Fruit fly (Drosophila melanogaster) whole organism, embryonic: ENCODE measurements around the gene Ist1.

ENCODE experiments used
- Asciz ChIP-seq: fragments of 200-800 bp; sonication (Bioruptor generic); optimal IDR thresholded peaks from 2 replicates; lab custom pipeline; 2017; ENCODE audit warnings: missing biosample characterization, mild to moderate bottlenecking, missing genetic modification characterization, missing genetic modification reagents
- Bdp1 ChIP-seq: fragments of 200-800 bp; sonication (Bioruptor generic); optimal IDR thresholded peaks from 3 replicates; lab custom pipeline; 2016; ENCODE audit warnings: missing biosample characterization, missing genetic modification characterization
- C15 ChIP-seq: fragments of 200-800 bp; sonication (Bioruptor generic); IDR thresholded peaks from 3 replicates; pipeline ENCODE4 v1.3.6; 2022; ENCODE audit warnings: missing biosample characterization, missing genetic modification characterization
- CG10431 ChIP-seq: fragments of 200-800 bp; sonication (Bioruptor generic); optimal IDR thresholded peaks from 3 replicates; lab custom pipeline; 2018; ENCODE audit warnings: missing biosample characterization, mild to moderate bottlenecking, missing genetic modification characterization
- CG11560 ChIP-seq: fragments of 200-800 bp; sonication (Bioruptor generic); IDR thresholded peaks from 3 replicates; pipeline ENCODE4 v1.3.6; 2022; ENCODE audit warnings: missing biosample characterization, missing genetic modification characterization
- CG12071 ChIP-seq: fragments of 200-800 bp; sonication (Bioruptor generic); optimal IDR thresholded peaks from 3 replicates; lab custom pipeline; 2018; ENCODE audit warnings: missing biosample characterization, mild to moderate bottlenecking, missing genetic modification characterization
- CG13624 ChIP-seq: fragments of 200-800 bp; sonication (Bioruptor generic); optimal IDR thresholded peaks from 2 replicates; lab custom pipeline; 2016; ENCODE audit warnings: missing biosample characterization, missing genetic modification characterization
- CG14860 ChIP-seq: fragments of 200-800 bp; sonication (Bioruptor generic); IDR thresholded peaks from 3 replicates; pipeline ENCODE4 v1.3.6; 2022; ENCODE audit warnings: missing biosample characterization, missing genetic modification characterization; ENCODE audit not compliant: partially characterized antibody
- CG15073 ChIP-seq: fragments of 200-800 bp; sonication (Bioruptor generic); optimal IDR thresholded peaks from 2 replicates; lab custom pipeline; 2016; ENCODE audit warnings: missing biosample characterization, missing genetic modification characterization
- CG15696 ChIP-seq: fragments of 200-800 bp; sonication (Bioruptor generic); optimal IDR thresholded peaks from 2 replicates; lab custom pipeline; 2019; ENCODE audit warnings: missing biosample characterization, mild to moderate bottlenecking, missing genetic modification characterization, moderate library complexity
- CG1603 ChIP-seq: fragments of 200-800 bp; sonication (Bioruptor generic); optimal IDR thresholded peaks from 2 replicates; lab custom pipeline; 2019; ENCODE audit warnings: missing biosample characterization, mild to moderate bottlenecking, missing genetic modification characterization, moderate library complexity
- CG17361 ChIP-seq: fragments of 200-800 bp; sonication (Bioruptor generic); IDR thresholded peaks from 3 replicates; pipeline ENCODE4 v1.3.6; 2022; ENCODE audit warnings: missing biosample characterization, missing genetic modification characterization
- CG18476 ChIP-seq: fragments of 200-800 bp; sonication (Bioruptor generic); optimal IDR thresholded peaks from 2 replicates; lab custom pipeline; 2016; ENCODE audit warnings: missing biosample characterization, mild to moderate bottlenecking, missing genetic modification characterization
- CG2712 ChIP-seq: fragments of 200-800 bp; optimal IDR thresholded peaks from 3 replicates; lab custom pipeline; 2019; ENCODE audit warnings: missing biosample characterization, mild to moderate bottlenecking, missing genetic modification characterization, moderate library complexity
- CG34376 ChIP-seq: fragments of 200-800 bp; sonication (Bioruptor generic); optimal IDR thresholded peaks from 2 replicates; lab custom pipeline; 2018; ENCODE audit warnings: missing biosample characterization, mild to moderate bottlenecking, missing genetic modification characterization
- CG3726 ChIP-seq: fragments of 200-800 bp; sonication (Bioruptor generic); IDR thresholded peaks from 3 replicates; pipeline ENCODE4, ENCODE4 v1.3.6; 2022; ENCODE audit warnings: missing biosample characterization, missing genetic modification characterization
- CG3847 ChIP-seq: fragments of 200-800 bp; sonication (Bioruptor generic); IDR thresholded peaks from 2 replicates; pipeline ENCODE4 v1.3.6; 2022; ENCODE audit warnings: missing biosample characterization, missing genetic modification characterization
- CG5245 ChIP-seq: fragments of 200-800 bp; sonication (Bioruptor generic); optimal IDR thresholded peaks from 3 replicates; lab custom pipeline; 2016; ENCODE audit warnings: missing biosample characterization, missing genetic modification characterization
- CG6254 ChIP-seq: fragments of 200-800 bp; sonication (Bioruptor generic); optimal IDR thresholded peaks from 3 replicates; lab custom pipeline; 2017; ENCODE audit warnings: mild to moderate bottlenecking, missing biosample characterization, missing genetic modification reagents, missing genetic modification characterization
- CG6765 ChIP-seq: fragments of 200-800 bp; sonication (Bioruptor generic); optimal IDR thresholded peaks from 3 replicates; lab custom pipeline; 2017; ENCODE audit warnings: missing biosample characterization, mild to moderate bottlenecking, missing genetic modification characterization
- CG8359 ChIP-seq: fragments of 200-800 bp; sonication (Bioruptor generic); optimal IDR thresholded peaks from 2 replicates; lab custom pipeline; 2017; ENCODE audit warnings: missing biosample characterization, mild to moderate bottlenecking, missing genetic modification characterization, borderline replicate concordance
- CTCF ChIP-seq: fragments of 200-800 bp; sonication (Bioruptor generic); optimal IDR thresholded peaks from 2 replicates; lab custom pipeline; 2017; ENCODE audit warnings: missing biosample characterization, mild to moderate bottlenecking, missing genetic modification characterization, moderate library complexity
- CkIIα-i1 ChIP-seq: fragments of 200-800 bp; sonication (Bioruptor generic); IDR thresholded peaks from 2 replicates; pipeline ENCODE4 v1.3.6; 2022; ENCODE audit warnings: missing biosample characterization, missing genetic modification characterization
- Lhr ChIP-seq: fragments of 200-800 bp; sonication (Bioruptor generic); optimal IDR thresholded peaks from 3 replicates; lab custom pipeline; 2017; ENCODE audit warnings: mild to moderate bottlenecking, missing biosample characterization, missing genetic modification reagents, missing genetic modification characterization
- MTF-1 ChIP-seq: fragments of 200-800 bp; sonication (Bioruptor generic); optimal IDR thresholded peaks from 2 replicates; lab custom pipeline; 2018; ENCODE audit warnings: missing biosample characterization, mild to moderate bottlenecking, missing genetic modification characterization, borderline replicate concordance
- Poxn ChIP-seq: fragments of 200-800 bp; sonication (Bioruptor generic); IDR thresholded peaks from 2 replicates; pipeline ENCODE4 v1.3.6; 2022; ENCODE audit warnings: missing biosample characterization, missing genetic modification characterization
- Rx ChIP-seq: fragments of 200-800 bp; sonication (Bioruptor generic); IDR thresholded peaks from 2 replicates; pipeline ENCODE4 v1.3.6; 2022; ENCODE audit warnings: missing biosample characterization, missing genetic modification characterization
- Sin3A ChIP-seq: fragments of >200 bp; optimal IDR thresholded peaks from 2 replicates; lab custom pipeline; 2018
- Spps ChIP-seq: fragments of 200-800 bp; sonication (Bioruptor generic); optimal IDR thresholded peaks from 2 replicates; lab custom pipeline; 2018; ENCODE audit warnings: missing biosample characterization, mild to moderate bottlenecking, missing genetic modification characterization
- btn ChIP-seq: fragments of 200-800 bp; sonication (Bioruptor generic); optimal IDR thresholded peaks from 2 replicates; lab custom pipeline; 2016; ENCODE audit warnings: missing biosample characterization, missing genetic modification characterization
- disco-r ChIP-seq: fragments of 200-800 bp; sonication (Bioruptor generic); optimal IDR thresholded peaks from 2 replicates; lab custom pipeline; 2016; ENCODE audit warnings: missing biosample characterization, missing genetic modification characterization
- dmrt11E ChIP-seq: fragments of 200-800 bp; sonication (Bioruptor generic); optimal IDR thresholded peaks from 3 replicates; lab custom pipeline; 2018; ENCODE audit warnings: missing biosample characterization, mild to moderate bottlenecking, missing genetic modification characterization, moderate library complexity
- emc ChIP-seq: fragments of 200-800 bp; sonication (Bioruptor generic); optimal IDR thresholded peaks from 2 replicates; lab custom pipeline; 2016; ENCODE audit warnings: missing biosample characterization, missing genetic modification characterization
- ewg ChIP-seq: fragments of 200-800 bp; sonication (Bioruptor generic); optimal IDR thresholded peaks from 3 replicates; lab custom pipeline; 2017; ENCODE audit warnings: mild to moderate bottlenecking, missing biosample characterization, missing genetic modification reagents, missing genetic modification characterization
- hkb ChIP-seq, 2 experiments: fragments of 200-800 bp in 1 of 2; fragments of >200 bp in 1 of 2; sonication (Bioruptor generic) in 1 of 2; IDR thresholded peaks in 1 of 2; optimal IDR thresholded peaks in 1 of 2; 2 replicates each; pipeline versions ENCODE4 v1.3.6 to Lab custom; 2017 to 2022; ENCODE audit warnings: missing biosample characterization in 1 of 2, missing genetic modification characterization in 1 of 2
- jumu ChIP-seq: fragments of 200-800 bp; sonication (Bioruptor generic); optimal IDR thresholded peaks from 3 replicates; lab custom pipeline; 2016; ENCODE audit warnings: missing biosample characterization, missing genetic modification characterization
- kay ChIP-seq: fragments of 200-800 bp; sonication (Bioruptor generic); optimal IDR thresholded peaks from 2 replicates; lab custom pipeline; 2016; ENCODE audit warnings: missing biosample characterization, missing genetic modification characterization
- lab ChIP-seq: fragments of 200-800 bp; sonication (Bioruptor generic); optimal IDR thresholded peaks from 3 replicates; lab custom pipeline; 2017; ENCODE audit warnings: missing biosample characterization, missing genetic modification characterization, mild to moderate bottlenecking, moderate library complexity, missing genetic modification reagents
- nom ChIP-seq: fragments of 200-800 bp; sonication (Bioruptor generic); optimal IDR thresholded peaks from 2 replicates; lab custom pipeline; 2017; ENCODE audit warnings: missing biosample characterization, missing genetic modification characterization, mild to moderate bottlenecking, moderate library complexity, missing genetic modification reagents
- salm ChIP-seq: fragments of 200-800 bp; sonication (Bioruptor generic); optimal IDR thresholded peaks from 2 replicates; lab custom pipeline; 2018; ENCODE audit warnings: missing biosample characterization, mild to moderate bottlenecking, missing genetic modification characterization
- sd ChIP-seq: fragments of 200-800 bp; sonication (Bioruptor generic); optimal IDR thresholded peaks from 3 replicates; lab custom pipeline; 2018; ENCODE audit warnings: missing biosample characterization, mild to moderate bottlenecking, missing genetic modification characterization, moderate library complexity
- sens-2 ChIP-seq: fragments of 200-800 bp; sonication (Bioruptor generic); IDR thresholded peaks from 2 replicates; pipeline ENCODE4 v1.3.6; 2022; ENCODE audit warnings: missing biosample characterization, missing genetic modification characterization
- sisA ChIP-seq: fragments of 200-800 bp; sonication (Bioruptor generic); IDR thresholded peaks from 2 replicates; pipeline ENCODE4 v1.3.6; 2022; ENCODE audit warnings: missing biosample characterization, missing genetic modification characterization
- slou ChIP-seq: fragments of 200-800 bp; sonication (Bioruptor generic); optimal IDR thresholded peaks from 3 replicates; lab custom pipeline; 2016; ENCODE audit warnings: missing biosample characterization, missing genetic modification characterization
- so ChIP-seq: fragments of 200-800 bp; sonication (Bioruptor generic); IDR thresholded peaks from 3 replicates; pipeline ENCODE4 v1.3.6; 2022; ENCODE audit warnings: missing biosample characterization, missing genetic modification characterization
- ttk ChIP-seq: fragments of 200-800 bp; sonication (Bioruptor generic); IDR thresholded peaks from 2 replicates; pipeline ENCODE4 v2.1.2; 2022; ENCODE audit warnings: missing biosample characterization, missing genetic modification characterization
- wek ChIP-seq: fragments of 200-800 bp; sonication (Bioruptor generic); optimal IDR thresholded peaks from 3 replicates; lab custom pipeline; 2018; ENCODE audit warnings: missing biosample characterization, mild to moderate bottlenecking, missing genetic modification characterization, moderate library complexity
- zf30C ChIP-seq: fragments of 200-800 bp; sonication (Bioruptor generic); optimal IDR thresholded peaks from 3 replicates; lab custom pipeline; 2018; ENCODE audit warnings: missing biosample characterization, mild to moderate bottlenecking, missing genetic modification characterization
- zfh2 ChIP-seq: fragments of 200-800 bp; sonication (Bioruptor generic); optimal IDR thresholded peaks from 2 replicates; lab custom pipeline; 2016; ENCODE audit warnings: missing biosample characterization, missing genetic modification characterization

Gene Ist1

DNA sequence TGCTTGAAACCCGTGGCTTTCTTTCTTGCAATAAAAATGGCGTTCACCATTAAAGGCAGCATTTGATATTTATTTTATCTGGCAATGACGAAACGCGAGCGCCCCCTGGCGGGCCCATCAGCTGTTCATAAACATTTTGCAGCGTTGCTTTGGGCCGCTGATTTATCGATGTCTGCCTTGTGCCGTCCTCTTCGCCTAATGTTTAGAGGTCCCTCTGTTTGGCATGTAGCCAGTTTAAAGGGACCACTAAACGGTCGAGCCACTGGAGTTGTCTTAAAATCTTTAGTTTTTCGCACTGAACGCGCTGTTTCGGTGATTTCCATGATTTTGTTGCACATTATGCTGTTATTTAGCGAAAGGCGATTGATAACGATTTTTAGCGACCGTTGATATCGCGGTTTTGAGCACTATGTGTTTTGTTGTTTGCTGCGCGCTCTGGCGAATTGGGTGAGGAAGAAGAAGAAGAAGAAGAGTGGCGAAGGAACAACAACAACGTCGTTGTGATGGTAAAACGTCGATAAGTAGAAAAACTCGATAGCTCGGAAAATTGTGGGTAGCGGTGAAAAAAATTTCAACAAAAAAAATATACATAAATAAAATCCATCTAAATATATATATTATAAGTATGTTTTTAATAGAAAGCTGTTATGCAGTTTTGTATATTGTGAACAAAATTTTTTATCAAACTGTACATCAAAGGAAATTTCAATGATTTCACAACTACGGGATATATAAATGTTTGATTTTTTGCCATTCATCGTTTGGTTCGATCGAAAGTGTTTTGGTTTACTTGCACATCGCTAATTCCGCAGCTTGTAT lies 3.8 kb downstream of the Ist1 start, which contains the start of the genes velo and Sbds (continued):
- TF ChIP-seq slou (GFP tag; lab: Kevin White, UChicago) (no peak), Spps (tag; lab: Kevin White, UChicago) (no peak), salm (tag; lab: Kevin White, UChicago) (no peak), C15 (no peak), sd (tag; lab: Kevin White, UChicago) (peak; percentile 33), wek (GFP tag; lab: Kevin White, UChicago) (no peak), CG8359 (no peak), CkIIα-i1 (no peak), Poxn (no peak), sens-2 (GFP tag; lab: Robert Waterston, UW) (0 out of 2 replicates have a peak, but pooled peaks have one; percentile 11), CG2712 (tag; lab: Kevin White, UChicago) (peak; percentile 62), zf30C (GFP tag; lab: Kevin White, UChicago) (no peak), hkb (optimal IDR thresholded peaks at IDR 0.05; lab: Kevin White, UChicago) (no peak), hkb (GFP tag; IDR thresholded peaks at IDR 0.05; lab: Robert Waterston, UW) (peak; percentile 45), ewg (GFP tag; lab: Kevin White, UChicago) (no peak), CG1603 (peak; percentile 68), CG13624 (GFP tag; lab: Kevin White, UChicago) (no peak), MTF-1 (GFP tag; lab: Kevin White, UChicago) (no peak), Rx (no peak; the same call in 1 of the 2 replicates), Lhr (GFP tag; lab: Kevin White, UChicago) (peak; percentile 38), nom (GFP tag; lab: Kevin White, UChicago) (no peak), CG15696 (peak; percentile 58), btn (GFP tag; lab: Kevin White, UChicago) (no peak), CG5245 (no peak), disco-r (no peak), CTCF (GFP tag; lab: Kevin White, UChicago) (peak; percentile 96), ttk (GFP tag; lab: Robert Waterston, UW) (0 out of 2 replicates have a peak, but pooled peaks have one; percentile 22), emc (GFP tag; lab: Kevin White, UChicago) (no peak), CG3847 (GFP tag; lab: Robert Waterston, UW) (peak; percentile 62), CG11560 (no peak), Sin3A (lab: Kevin White, UChicago) (peak; percentile 19), dmrt11E (tag; lab: Kevin White, UChicago) (peak; percentile 9), jumu (GFP tag; lab: Kevin White, UChicago) (no peak), Bdp1 (GFP tag; lab: Kevin White, UChicago) (no peak), CG17361 (GFP tag; lab: Robert Waterston, UW) (0 out of 3 replicates have a peak, but pooled peaks have one; percentile 41), CG14860 (GFP tag; lab: Robert Waterston, UW) (peak; percentile 25; the same call in 1 of the 3 replicates), lab (GFP tag; lab: Kevin White, UChicago) (peak; percentile 37), CG6254 (GFP tag; lab: Kevin White, UChicago) (peak; percentile 33), CG12071 (GFP tag; lab: Kevin White, UChicago) (no peak), sisA (GFP tag; lab: Robert Waterston, UW) (peak; percentile 23; the same call in 1 of the 2 replicates), CG18476 (GFP tag; lab: Kevin White, UChicago) (no peak), CG3726 (GFP tag; lab: Robert Waterston, UW) (no peak), CG15073 (GFP tag; lab: Kevin White, UChicago) (no peak), CG34376 (GFP tag; lab: Kevin White, UChicago) (peak; percentile 0), zfh2 (GFP tag; lab: Kevin White, UChicago) (peak; percentile 3), Asciz (no peak), so (GFP tag; lab: Robert Waterston, UW) (no peak; the same call in 2 of the 3 replicates), kay (GFP tag; lab: Kevin White, UChicago) (no peak), CG6765 (no peak), CG10431 (GFP tag; lab: Kevin White, UChicago) (peak; percentile 100)
